Worm (Caenorhabditis elegans): ENCODE results near the gene ugt-65.

The ugt-65 gene

DNA sequence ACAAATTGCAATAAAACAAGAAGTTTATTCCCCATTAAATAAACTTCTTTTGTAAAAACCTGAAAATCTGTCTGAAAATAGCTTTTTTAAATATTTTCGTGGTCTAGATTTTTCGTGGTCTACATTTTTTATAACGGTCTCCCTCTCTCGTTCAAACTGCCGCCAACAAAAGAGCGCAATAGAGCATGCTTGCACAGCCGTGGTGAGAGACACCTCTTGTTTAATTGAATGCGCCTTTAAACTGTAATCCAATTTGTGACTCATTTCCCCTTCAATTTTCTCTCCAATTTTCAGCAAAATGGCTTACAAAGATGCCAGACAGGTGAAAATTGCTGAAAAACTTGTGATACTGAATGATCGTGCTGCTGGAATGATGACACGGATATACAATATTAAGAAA is 16.3 kb upstream of the ugt-65 start, which contains the start of gene gex-3 (continued):
- TF ChIP-seq alr-1 (tag; optimal IDR thresholded peaks at IDR 0.05) = no peak
- no peak for TF ChIP-seq Y55F3AM.14 (GFP tag; optimal IDR thresholded peaks at IDR 0.05)
- TF ChIP-seq ztf-11 (tag; optimal IDR thresholded peaks at IDR 0.05) = no peak
- peak; percentile 48 for TF ChIP-seq F13H6.1 (tag; optimal IDR thresholded peaks at IDR 0.05)
- peak; percentile 95 for TF ChIP-seq gmeb-1 (tag; optimal IDR thresholded peaks at IDR 0.05)
- TF ChIP-seq unc-55 (GFP tag; optimal IDR thresholded peaks at IDR 0.05) = peak; percentile 97
- TF ChIP-seq nhr-11 (tag; optimal IDR thresholded peaks at IDR 0.05) = no peak
- no peak for TF ChIP-seq unc-39 (tag; optimal IDR thresholded peaks at IDR 0.05)
- no peak for TF ChIP-seq mdl-1 (tag; optimal IDR thresholded peaks at IDR 0.05)

DNA sequence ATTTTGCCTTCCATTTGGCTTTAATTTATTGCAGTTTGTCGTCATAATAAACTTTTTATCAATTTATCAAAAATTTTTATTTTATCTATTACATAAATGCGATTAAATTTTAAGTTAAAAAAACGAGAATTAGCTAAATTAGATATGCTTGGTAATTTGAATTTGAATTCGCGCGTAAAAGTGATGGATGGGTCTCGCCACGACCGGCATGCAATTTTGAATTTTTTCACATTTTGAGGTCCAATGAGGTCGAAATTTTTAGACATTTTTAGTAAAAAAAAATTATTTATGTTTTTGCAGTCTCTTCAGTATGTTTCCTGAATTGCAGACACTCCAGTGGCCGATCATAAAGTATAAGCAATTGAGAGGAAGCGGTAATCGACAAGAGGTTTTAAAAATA is 11.9 kb upstream of the ugt-65 start, which contains the start of gene dsb-1:
Gene dsb-1, plus strand, starts transcription at position 301 of the 400 bp plus-strand sequence.
- TF ChIP-seq ZK546.5 (tag; optimal IDR thresholded peaks at IDR 0.05) (no peak), skn-1 (tag; optimal IDR thresholded peaks at IDR 0.05) (no peak), nhr-10 (tag; optimal IDR thresholded peaks at IDR 0.05) (no peak), alr-1 (tag; optimal IDR thresholded peaks at IDR 0.05) (no peak), sma-3 (GFP tag; optimal IDR thresholded peaks at IDR 0.05) (no peak), ama-1 (optimal IDR thresholded peaks at IDR 0.05) (no peak), nhr-12 (tag; optimal IDR thresholded peaks at IDR 0.05) (no peak), nhr-25 (tag; optimal IDR thresholded peaks at IDR 0.05) (no peak), crh-2 (tag; optimal IDR thresholded peaks at IDR 0.05) (no peak), unc-39 (tag; optimal IDR thresholded peaks at IDR 0.05) (no peak), mbf-1 (tag; optimal IDR thresholded peaks at IDR 0.05) (no peak), lin-39 (tag; optimal IDR thresholded peaks at IDR 0.05) (no peak), lsy-2 (tag; optimal IDR thresholded peaks at IDR 0.05) (no peak), lin-13 (GFP tag; optimal IDR thresholded peaks at IDR 0.05) (no peak), snpc-4 (tag; optimal IDR thresholded peaks at IDR 0.05) (no peak), nhr-129 (tag; optimal IDR thresholded peaks at IDR 0.05) (no peak), unc-62 (GFP tag; optimal IDR thresholded peaks at IDR 0.05) (no peak), mab-5 (tag; optimal IDR thresholded peaks at IDR 0.05) (no peak), gmeb-1 (tag; optimal IDR thresholded peaks at IDR 0.05) (no peak)

DNA sequence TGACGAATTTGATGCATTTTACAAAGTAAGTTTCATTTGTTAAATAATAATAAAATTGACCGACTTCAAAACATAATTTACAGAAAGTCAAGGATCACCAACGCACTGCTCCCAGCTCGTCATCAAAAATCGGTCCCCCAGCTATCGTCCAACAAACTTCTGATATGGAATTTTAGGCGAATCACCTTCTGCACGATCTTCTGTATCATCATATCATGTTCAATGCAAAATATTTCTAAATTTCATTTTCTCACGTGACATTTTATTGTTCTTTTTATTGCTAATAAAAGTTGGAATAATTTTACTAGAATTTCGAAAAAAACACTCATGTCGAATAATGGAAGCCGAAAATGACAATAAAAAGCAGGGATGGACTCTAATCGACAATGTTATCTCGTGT is 10.3 kb upstream of the ugt-65 start, which contains the start of gene acl-13:
Gene acl-13, plus strand, starts transcription at position 301 of the 400 bp plus-strand sequence.
- TF ChIP-seq aly-2 (tag; optimal IDR thresholded peaks at IDR 0.05) (no peak), unc-55 (GFP tag; optimal IDR thresholded peaks at IDR 0.05) (no peak), ztf-4 (tag; optimal IDR thresholded peaks at IDR 0.05) (no peak), sem-4 (tag; optimal IDR thresholded peaks at IDR 0.05) (no peak)

- TF ChIP-seq ceh-16 (tag; optimal IDR thresholded peaks at IDR 0.05) = no peak
Observed at ce11 chrIV:12414601-12415000, 5.9 kb upstream of the ugt-65 start.

DNA sequence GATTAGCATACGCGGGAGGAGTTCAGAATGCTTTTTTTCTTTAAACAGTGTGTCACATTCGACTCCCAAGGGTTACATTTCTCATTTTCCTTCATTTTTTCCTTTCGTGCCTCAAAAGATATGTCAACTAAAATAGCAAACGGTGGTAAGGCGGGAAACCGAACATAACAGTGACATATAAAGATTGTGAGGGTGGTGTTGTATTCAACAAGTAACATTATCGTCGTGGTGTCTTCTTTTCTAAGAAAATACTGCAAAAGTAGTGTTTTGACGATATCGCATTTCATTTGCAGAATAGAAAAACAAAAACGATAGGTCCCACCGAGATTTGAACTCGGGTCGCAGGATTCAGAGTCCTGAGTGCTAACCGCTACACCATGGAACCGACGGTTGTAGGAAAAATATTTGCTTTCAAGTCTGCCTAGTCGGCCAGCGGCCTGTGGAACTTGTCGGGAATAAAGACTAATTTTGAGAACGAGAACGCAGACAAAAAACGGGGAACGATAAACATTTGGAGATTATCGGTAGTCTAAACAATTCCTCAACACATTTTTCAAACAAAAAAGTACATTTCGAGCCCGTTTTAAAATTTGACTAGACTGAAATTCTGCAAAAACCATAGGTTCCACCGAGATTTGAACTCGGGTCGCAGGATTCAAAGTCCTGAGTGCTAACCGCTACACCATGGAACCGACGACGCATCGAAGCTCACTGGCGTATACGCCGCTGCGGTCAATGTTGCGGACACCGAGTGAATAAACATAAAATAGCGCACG is 3.7 kb upstream of the ugt-65 start:
- TF ChIP-seq lin-11 (tag; optimal IDR thresholded peaks at IDR 0.05) (peak; percentile 11), aly-2 (tag; optimal IDR thresholded peaks at IDR 0.05) (no peak), nhr-77 (tag; optimal IDR thresholded peaks at IDR 0.05) (no peak), crh-2 (tag; optimal IDR thresholded peaks at IDR 0.05) (no peak), nhr-129 (tag; optimal IDR thresholded peaks at IDR 0.05) (peak; percentile 58), lsy-2 (tag; optimal IDR thresholded peaks at IDR 0.05) (peak in 1 of 2 experiments; percentile 26), nhr-6 (tag; optimal IDR thresholded peaks at IDR 0.05) (no peak), R02D3.7 (tag; optimal IDR thresholded peaks at IDR 0.05) (no peak), C34F6.9 (tag; optimal IDR thresholded peaks at IDR 0.05) (peak; percentile 4), ama-1 (optimal IDR thresholded peaks at IDR 0.05) (no peak), sma-3 (GFP tag; optimal IDR thresholded peaks at IDR 0.05) (peak; percentile 13), peb-1 (tag; optimal IDR thresholded peaks at IDR 0.05) (no peak), ceh-82 (tag; optimal IDR thresholded peaks at IDR 0.05) (no peak), elt-1 (tag; optimal IDR thresholded peaks at IDR 0.05) (no peak), sma-9 (GFP tag; optimal IDR thresholded peaks at IDR 0.05) (peak; percentile 21), sma-9 (tag; optimal IDR thresholded peaks at IDR 0.05) (no peak), ceh-16 (tag; optimal IDR thresholded peaks at IDR 0.05) (no peak), alr-1 (tag; optimal IDR thresholded peaks at IDR 0.05) (no peak)

Measured in whole organism, L2 larva.